Fruit fly (Drosophila melanogaster) whole organism, embryonic: Measurements from ENCODE around the gene Lamp1.
A peak's percentile ranks its signal among the peaks of the same experiment; 100 is the strongest.

Experiments used
- Antp ChIP-seq: fragments of 200-800 bp; sonication (Bioruptor generic); optimal IDR thresholded peaks from 3 replicates; lab custom pipeline; 2016; ENCODE audit warnings: missing biosample characterization, missing genetic modification characterization
- Atf3 ChIP-seq: fragments of 200-800 bp; sonication (Bioruptor generic); optimal IDR thresholded peaks from 3 replicates; lab custom pipeline; 2016; ENCODE audit warnings: missing biosample characterization, missing genetic modification characterization
- CG11560 ChIP-seq: fragments of 200-800 bp; sonication (Bioruptor generic); IDR thresholded peaks from 3 replicates; pipeline ENCODE4 v1.3.6; 2022; ENCODE audit warnings: missing biosample characterization, missing genetic modification characterization
- CG1529 ChIP-seq: fragments of 200-800 bp; sonication (Bioruptor generic); optimal IDR thresholded peaks from 3 replicates; lab custom pipeline; 2018; ENCODE audit warnings: missing biosample characterization, missing genetic modification characterization
- CG16813 ChIP-seq: fragments of 200-800 bp; sonication (Bioruptor generic); IDR thresholded peaks from 3 replicates; pipeline ENCODE4 v1.3.6; 2022; ENCODE audit warnings: missing biosample characterization, missing genetic modification characterization; ENCODE audit not compliant: partially characterized antibody
- CG17359 ChIP-seq: fragments of 200-800 bp; sonication (Bioruptor generic); optimal IDR thresholded peaks from 3 replicates; lab custom pipeline; 2018; ENCODE audit warnings: missing biosample characterization, mild to moderate bottlenecking, missing genetic modification characterization, moderate library complexity
- CG17385 ChIP-seq: fragments of 200-800 bp; sonication (Bioruptor generic); optimal IDR thresholded peaks from 3 replicates; lab custom pipeline; 2018; ENCODE audit warnings: missing biosample characterization, mild to moderate bottlenecking, missing genetic modification characterization
- CG17568 ChIP-seq: fragments of 200-800 bp; sonication (Bioruptor generic); optimal IDR thresholded peaks from 2 replicates; lab custom pipeline; 2018; ENCODE audit warnings: missing biosample characterization, mild to moderate bottlenecking, missing genetic modification characterization, moderate library complexity
- CG2875 ChIP-seq: fragments of 200-800 bp; sonication (Bioruptor generic); optimal IDR thresholded peaks from 2 replicates; lab custom pipeline; 2017; ENCODE audit warnings: missing biosample characterization, mild to moderate bottlenecking, missing genetic modification characterization, missing genetic modification reagents
- CG2889 ChIP-seq: fragments of 200-800 bp; sonication (Bioruptor generic); IDR thresholded peaks from 3 replicates; pipeline ENCODE4 v1.3.6; 2022; ENCODE audit warnings: missing biosample characterization, missing genetic modification characterization
- CG3838 ChIP-seq: fragments of 200-800 bp; sonication (Bioruptor generic); optimal IDR thresholded peaks from 3 replicates; lab custom pipeline; 2016; ENCODE audit warnings: missing biosample characterization, missing genetic modification characterization
- CG42726 ChIP-seq: fragments of 200-800 bp; sonication (Bioruptor generic); IDR thresholded peaks from 2 replicates; pipeline ENCODE4 v1.3.6; 2022; ENCODE audit warnings: missing biosample characterization, missing genetic modification characterization; ENCODE audit not compliant: partially characterized antibody
- CG6175 ChIP-seq: fragments of 200-800 bp; sonication (Bioruptor generic); IDR thresholded peaks from 3 replicates; pipeline ENCODE4 v1.3.6; 2022; ENCODE audit warnings: missing biosample characterization, missing genetic modification characterization
- CG6254 ChIP-seq: fragments of 200-800 bp; sonication (Bioruptor generic); optimal IDR thresholded peaks from 3 replicates; lab custom pipeline; 2017; ENCODE audit warnings: mild to moderate bottlenecking, missing biosample characterization, missing genetic modification reagents, missing genetic modification characterization
- CG6765 ChIP-seq: fragments of 200-800 bp; sonication (Bioruptor generic); optimal IDR thresholded peaks from 3 replicates; lab custom pipeline; 2017; ENCODE audit warnings: missing biosample characterization, mild to moderate bottlenecking, missing genetic modification characterization
- CG8281 ChIP-seq: fragments of 200-800 bp; sonication (Bioruptor generic); optimal IDR thresholded peaks from 2 replicates; lab custom pipeline; 2018; ENCODE audit warnings: missing biosample characterization, mild to moderate bottlenecking, missing genetic modification characterization, moderate library complexity
- CG8765 ChIP-seq: fragments of 200-800 bp; sonication (Bioruptor generic); IDR thresholded peaks from 2 replicates; pipeline ENCODE4 v1.3.6; 2022; ENCODE audit warnings: missing biosample characterization, missing genetic modification characterization
- CTCF ChIP-seq: fragments of 200-800 bp; sonication (Bioruptor generic); optimal IDR thresholded peaks from 2 replicates; lab custom pipeline; 2017; ENCODE audit warnings: missing biosample characterization, mild to moderate bottlenecking, missing genetic modification characterization, moderate library complexity
- Dad ChIP-seq: fragments of 200-800 bp; sonication (Bioruptor generic); optimal IDR thresholded peaks from 3 replicates; lab custom pipeline; 2016; ENCODE audit warnings: missing biosample characterization, missing genetic modification characterization
- Deaf1 ChIP-seq: fragments of 200-800 bp; optimal IDR thresholded peaks from 3 replicates; lab custom pipeline; 2019; ENCODE audit warnings: missing biosample characterization, mild to moderate bottlenecking, missing genetic modification characterization, moderate library complexity
- Dip2 ChIP-seq: fragments of 200-800 bp; sonication (Bioruptor generic); IDR thresholded peaks from 2 replicates; pipeline ENCODE4 v1.3.6; 2022; ENCODE audit warnings: missing biosample characterization, missing genetic modification characterization
- Ets65A ChIP-seq: fragments of 200-800 bp; sonication (Bioruptor generic); peaks from one replicate; lab custom pipeline; 2016; ENCODE audit warnings: missing biosample characterization, missing genetic modification characterization
- Ets97D ChIP-seq: fragments of 200-800 bp; sonication (Bioruptor generic); optimal IDR thresholded peaks from 3 replicates; lab custom pipeline; 2016; ENCODE audit warnings: missing biosample characterization, missing genetic modification characterization
- HLHmδ ChIP-seq: fragments of 200-800 bp; sonication (Bioruptor generic); optimal IDR thresholded peaks from 2 replicates; lab custom pipeline; 2018; ENCODE audit warnings: missing biosample characterization, mild to moderate bottlenecking, missing genetic modification characterization, moderate library complexity
- HmgD ChIP-seq: fragments of 200-800 bp; sonication (Bioruptor generic); optimal IDR thresholded peaks from 3 replicates; lab custom pipeline; 2016; ENCODE audit warnings: missing biosample characterization, missing genetic modification characterization
- HmgZ ChIP-seq: fragments of 200-800 bp; sonication (Bioruptor generic); optimal IDR thresholded peaks from 2 replicates; lab custom pipeline; 2018; ENCODE audit warnings: missing biosample characterization, mild to moderate bottlenecking, missing genetic modification characterization
- Mad ChIP-seq: fragments of 200-800 bp; sonication (Bioruptor generic); optimal IDR thresholded peaks from 2 replicates; lab custom pipeline; 2016; ENCODE audit warnings: missing biosample characterization, missing genetic modification characterization
- Med ChIP-seq: fragments of 200-800 bp; sonication (Bioruptor generic); peaks from one replicate; lab custom pipeline; 2016; ENCODE audit warnings: missing biosample characterization, missing genetic modification characterization, mild to moderate bottlenecking, inconsistent platforms, moderate library complexity
- NK7.1 ChIP-seq: fragments of 200-800 bp; sonication (Bioruptor generic); optimal IDR thresholded peaks from 3 replicates; lab custom pipeline; 2016; ENCODE audit warnings: missing biosample characterization, missing genetic modification characterization
- PHDP ChIP-seq: fragments of 200-800 bp; sonication (Bioruptor generic); optimal IDR thresholded peaks from 3 replicates; lab custom pipeline; 2018; ENCODE audit warnings: missing biosample characterization, mild to moderate bottlenecking, missing genetic modification characterization, moderate library complexity
- Six4 ChIP-seq: fragments of 200-800 bp; sonication (Bioruptor generic); optimal IDR thresholded peaks from 2 replicates; lab custom pipeline; 2016; ENCODE audit warnings: missing biosample characterization, missing genetic modification characterization
- Vsx1 ChIP-seq: fragments of 200-800 bp; sonication (Bioruptor generic); optimal IDR thresholded peaks from 2 replicates; lab custom pipeline; 2017; ENCODE audit warnings: missing biosample characterization, mild to moderate bottlenecking, missing genetic modification characterization, missing genetic modification reagents
- az2 ChIP-seq: fragments of 200-800 bp; sonication (Bioruptor generic); optimal IDR thresholded peaks from 3 replicates; lab custom pipeline; 2016; ENCODE audit warnings: missing biosample characterization, missing genetic modification characterization
- bab2 ChIP-seq: fragments of 200-800 bp; sonication (Bioruptor generic); optimal IDR thresholded peaks from 2 replicates; lab custom pipeline; 2016; ENCODE audit warnings: missing biosample characterization, missing genetic modification characterization
- bowl ChIP-seq: fragments of 200-800 bp; sonication (Bioruptor generic); IDR thresholded peaks from 2 replicates; pipeline ENCODE4 v1.3.6; 2022; ENCODE audit warnings: missing biosample characterization, missing genetic modification characterization
- chinmo ChIP-seq: fragments of 200-800 bp; sonication (Bioruptor generic); IDR thresholded peaks from 4 replicates; pipeline ENCODE4 v1.3.6; 2022; ENCODE audit warnings: missing biosample characterization, missing genetic modification characterization; ENCODE audit not compliant: partially characterized antibody
- en ChIP-seq: fragments of 200-800 bp; sonication (Bioruptor generic); optimal IDR thresholded peaks from 2 replicates; lab custom pipeline; 2016; ENCODE audit warnings: missing biosample characterization, missing genetic modification characterization
- eve ChIP-seq, 2 experiments: fragments of >200 bp; optimal IDR thresholded peaks; 2 replicates each; lab custom pipeline; 2017; ENCODE audit warnings: missing biosample characterization in 2 of 2, missing genetic modification characterization in 2 of 2
- hbn ChIP-seq: fragments of 200-800 bp; sonication (Bioruptor generic); IDR thresholded peaks from 2 replicates; pipeline ENCODE4 v1.3.6; 2022; ENCODE audit warnings: missing biosample characterization, missing genetic modification characterization; ENCODE audit not compliant: partially characterized antibody
- lmd ChIP-seq: fragments of 200-800 bp; sonication (Bioruptor generic); IDR thresholded peaks from 2 replicates; pipeline ENCODE4 v1.3.6; 2022; ENCODE audit warnings: missing biosample characterization, missing genetic modification characterization
- mld ChIP-seq: fragments of 200-800 bp; sonication (Bioruptor generic); IDR thresholded peaks from 3 replicates; pipeline ENCODE4 v1.3.6; 2022; ENCODE audit warnings: missing biosample characterization, missing genetic modification characterization; ENCODE audit not compliant: partially characterized antibody
- nau ChIP-seq: fragments of 200-800 bp; sonication (Bioruptor generic); optimal IDR thresholded peaks from 3 replicates; lab custom pipeline; 2017; ENCODE audit warnings: missing biosample characterization, mild to moderate bottlenecking, missing genetic modification characterization, missing genetic modification reagents
- sc ChIP-seq, 3 experiments: fragments of >200 bp in 2 of 3; fragments of 200-800 bp in 1 of 3; sonication (Bioruptor generic) in 1 of 3; optimal IDR thresholded peaks; 2 replicates in 2 of 3; 3 replicates in 1 of 3; lab custom pipeline; 2017; ENCODE audit warnings: mild to moderate bottlenecking in 1 of 3, missing biosample characterization in 1 of 3, missing genetic modification characterization in 1 of 3, missing genetic modification reagents in 1 of 3
- scrt ChIP-seq: fragments of 200-800 bp; sonication (Bioruptor generic); optimal IDR thresholded peaks from 2 replicates; lab custom pipeline; 2018; ENCODE audit warnings: missing biosample characterization, mild to moderate bottlenecking, missing genetic modification characterization, moderate library complexity
- seq ChIP-seq: fragments of 200-800 bp; sonication (Bioruptor generic); IDR thresholded peaks from 2 replicates; pipeline ENCODE4 v1.3.6; 2022; ENCODE audit warnings: missing biosample characterization, missing genetic modification characterization
- shn ChIP-seq: fragments of 200-800 bp; sonication (Bioruptor generic); optimal IDR thresholded peaks from 3 replicates; lab custom pipeline; 2016; ENCODE audit warnings: missing biosample characterization, missing genetic modification characterization
- sima ChIP-seq: fragments of 200-800 bp; sonication (Bioruptor generic); optimal IDR thresholded peaks from 2 replicates; lab custom pipeline; 2016; ENCODE audit warnings: missing biosample characterization, missing genetic modification characterization
- sug ChIP-seq: fragments of 200-800 bp; optimal IDR thresholded peaks from 2 replicates; lab custom pipeline; 2019; ENCODE audit warnings: missing biosample characterization, mild to moderate bottlenecking, missing genetic modification characterization, moderate library complexity
- tna ChIP-seq: fragments of 200-800 bp; sonication (Bioruptor generic); IDR thresholded peaks from 2 replicates; pipeline ENCODE4 v1.3.6; 2022; ENCODE audit warnings: missing biosample characterization, missing genetic modification characterization; ENCODE audit not compliant: partially characterized antibody
- toy ChIP-seq: fragments of 200-800 bp; sonication (Bioruptor generic); IDR thresholded peaks from 2 replicates; pipeline ENCODE4 v1.3.6; 2022; ENCODE audit warnings: missing biosample characterization, missing genetic modification characterization
- zfh2 ChIP-seq: fragments of 200-800 bp; sonication (Bioruptor generic); optimal IDR thresholded peaks from 2 replicates; lab custom pipeline; 2016; ENCODE audit warnings: missing biosample characterization, missing genetic modification characterization

The Lamp1 gene

DNA sequence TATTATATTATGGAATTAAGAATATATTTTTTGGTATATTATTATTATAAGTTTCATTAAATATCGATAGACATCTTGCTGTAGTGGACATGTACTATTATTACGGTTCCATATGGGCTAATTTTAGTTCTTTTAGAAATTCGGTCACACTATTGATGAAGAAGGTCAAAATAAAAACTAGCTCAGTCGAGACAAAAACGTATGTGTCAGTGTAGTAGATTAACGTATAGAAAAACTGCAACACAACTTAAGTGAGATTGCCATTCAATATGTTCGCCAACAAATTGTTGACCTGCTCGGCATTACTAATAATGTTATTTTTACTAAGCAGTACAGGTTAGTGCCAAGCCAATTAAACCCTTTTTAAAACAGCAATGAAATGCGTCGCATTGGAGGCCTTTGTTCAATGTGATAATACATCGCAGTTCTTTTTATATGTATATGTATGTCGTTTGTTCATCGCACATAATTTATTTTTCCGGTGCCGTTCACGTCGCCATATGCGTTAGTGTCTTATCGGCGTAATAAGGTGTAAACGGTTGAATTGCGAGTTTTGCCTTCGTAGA lies at the start of gene Lamp1 (continued):
- TF ChIP-seq zfh2 (GFP tag; lab: Kevin White, UChicago) (no peak), Ets97D (no peak), scrt (GFP tag; lab: Kevin White, UChicago) (no peak), sima (GFP tag; lab: Kevin White, UChicago) (no peak), CG11560 (tag; lab: Robert Waterston, UW) (no peak), sc (optimal IDR thresholded peaks at IDR 0.05; lab: Kevin White, UChicago) (no peak), sc (GFP tag; optimal IDR thresholded peaks at IDR 0.05; lab: Kevin White, UChicago) (no peak), az2 (GFP tag; lab: Kevin White, UChicago) (no peak), CG1529 (GFP tag; lab: Kevin White, UChicago) (no peak), shn (GFP tag; lab: Kevin White, UChicago) (no peak), Dad (GFP tag; lab: Kevin White, UChicago) (no peak), Ets65A (GFP tag; lab: Kevin White, UChicago) (no peak), eve (GFP tag; optimal IDR thresholded peaks at IDR 0.05; lab: Kevin White, UChicago) (peak in 1 of 2 experiments; percentile 81), Atf3 (no peak), Six4 (GFP tag; lab: Kevin White, UChicago) (no peak), PHDP (no peak), tna (GFP tag; lab: Robert Waterston, UW) (no peak), CG2875 (no peak), hbn (GFP tag; lab: Robert Waterston, UW) (no peak), mld (GFP tag; lab: Robert Waterston, UW) (no peak), CG2889 (GFP tag; lab: Robert Waterston, UW) (no peak), HmgD (GFP tag; lab: Kevin White, UChicago) (no peak), CG8281 (no peak), CG16813 (no peak), en (GFP tag; lab: Kevin White, UChicago) (no peak), HLHmδ (GFP tag; lab: Kevin White, UChicago) (no peak), Antp (GFP tag; lab: Kevin White, UChicago) (no peak), CG17385 (GFP tag; lab: Kevin White, UChicago) (no peak), CG6175 (GFP tag; lab: Robert Waterston, UW) (no peak), Mad (no peak), sug (tag; lab: Kevin White, UChicago) (peak; percentile 3), toy (GFP tag; lab: Robert Waterston, UW) (no peak), CG8765 (GFP tag; lab: Robert Waterston, UW) (no peak), CG6765 (GFP tag; lab: Kevin White, UChicago) (no peak), bowl (GFP tag; lab: Robert Waterston, UW) (no peak), CG3838 (no peak), lmd (GFP tag; lab: Robert Waterston, UW) (no peak), CG17359 (tag; lab: Kevin White, UChicago) (no peak), Deaf1 (tag; lab: Kevin White, UChicago) (no peak), Med (GFP tag; lab: Kevin White, UChicago) (peak; percentile 76), CG42726 (no peak), CG6254 (GFP tag; lab: Kevin White, UChicago) (no peak), CG17568 (GFP tag; lab: Kevin White, UChicago) (peak; percentile 26), CTCF (GFP tag; lab: Kevin White, UChicago) (no peak), Vsx1 (GFP tag; lab: Kevin White, UChicago) (peak; percentile 15), Dip2 (no peak), nau (GFP tag; lab: Kevin White, UChicago) (peak; percentile 14), NK7.1 (GFP tag; lab: Kevin White, UChicago) (no peak), seq (GFP tag; lab: Robert Waterston, UW) (no peak), bab2 (no peak), HmgZ (tag; lab: Kevin White, UChicago) (no peak), chinmo (GFP tag; lab: Robert Waterston, UW) (no peak)
